Fruit fly (Drosophila melanogaster) whole organism, prepupa: Measurements from ENCODE around the gene CG10750.

Source experiments
- CG10631 ChIP-seq: fragments of 200-800 bp; sonication (Bioruptor generic); optimal IDR thresholded peaks from 2 replicates; lab custom pipeline; 2016; ENCODE audit warnings: missing biosample characterization, missing genetic modification characterization
- CG10669 ChIP-seq: fragments of 200-800 bp; sonication (Bioruptor generic); optimal IDR thresholded peaks from 3 replicates; lab custom pipeline; 2018; ENCODE audit warnings: missing biosample characterization, mild to moderate bottlenecking, missing genetic modification characterization, moderate library complexity
- CG11294 ChIP-seq: fragments of 200-800 bp; sonication (Bioruptor generic); IDR thresholded peaks from 2 replicates; pipeline ENCODE4 v1.3.6; 2022; ENCODE audit warnings: missing biosample characterization, missing genetic modification characterization
- CG11902 ChIP-seq: fragments of 200-800 bp; sonication (Bioruptor generic); optimal IDR thresholded peaks from 3 replicates; lab custom pipeline; 2016; ENCODE audit warnings: missing biosample characterization, missing genetic modification characterization
- CG15336 ChIP-seq: fragments of 200-800 bp; sonication (Bioruptor generic); IDR thresholded peaks from 2 replicates; pipeline ENCODE4 v1.3.6; 2022; ENCODE audit warnings: missing biosample characterization, missing genetic modification characterization
- CG1621 ChIP-seq: fragments of 200-800 bp; sonication (Bioruptor generic); optimal IDR thresholded peaks from 3 replicates; lab custom pipeline; 2018; ENCODE audit warnings: missing biosample characterization, mild to moderate bottlenecking, missing genetic modification characterization
- CG16779 ChIP-seq: fragments of 200-800 bp; sonication (Bioruptor generic); optimal IDR thresholded peaks from 3 replicates; lab custom pipeline; 2017; ENCODE audit warnings: missing biosample characterization, mild to moderate bottlenecking, missing genetic modification characterization
- CG3032 ChIP-seq: fragments of 200-800 bp; optimal IDR thresholded peaks from 2 replicates; lab custom pipeline; 2019; ENCODE audit warnings: missing biosample characterization, mild to moderate bottlenecking, missing genetic modification characterization, moderate library complexity
- CG32006 ChIP-seq: fragments of 200-800 bp; sonication (Bioruptor generic); optimal IDR thresholded peaks from 3 replicates; lab custom pipeline; 2017; ENCODE audit warnings: missing biosample characterization, mild to moderate bottlenecking, missing genetic modification characterization
- CG34406 ChIP-seq: fragments of 200-800 bp; sonication (Bioruptor generic); optimal IDR thresholded peaks from 3 replicates; lab custom pipeline; 2016; ENCODE audit warnings: missing biosample characterization, missing genetic modification characterization
- CG3919 ChIP-seq: fragments of 200-800 bp; sonication (Bioruptor generic); optimal IDR thresholded peaks from 3 replicates; lab custom pipeline; 2016; ENCODE audit warnings: missing biosample characterization, missing genetic modification characterization
- CG6163 ChIP-seq: fragments of 200-800 bp; sonication (Bioruptor generic); IDR thresholded peaks from 3 replicates; pipeline ENCODE4 v1.3.6; 2022; ENCODE audit warnings: missing biosample characterization, missing genetic modification characterization
- CG6276 ChIP-seq: fragments of 200-800 bp; sonication (Bioruptor generic); optimal IDR thresholded peaks from 2 replicates; lab custom pipeline; 2017; ENCODE audit warnings: missing biosample characterization, mild to moderate bottlenecking, missing genetic modification characterization
- CG6792 ChIP-seq: fragments of 200-800 bp; sonication (Bioruptor generic); optimal IDR thresholded peaks from 3 replicates; lab custom pipeline; 2016; ENCODE audit warnings: missing biosample characterization, missing genetic modification characterization
- CG6808 ChIP-seq: fragments of 200-800 bp; sonication (Bioruptor generic); optimal IDR thresholded peaks from 3 replicates; lab custom pipeline; 2017; ENCODE audit warnings: missing biosample characterization, missing genetic modification characterization, mild to moderate bottlenecking, moderate library complexity, missing genetic modification reagents
- CG7368 ChIP-seq: fragments of 200-800 bp; sonication (Bioruptor generic); optimal IDR thresholded peaks from 3 replicates; lab custom pipeline; 2016; ENCODE audit warnings: missing biosample characterization, missing genetic modification characterization
- CG8119 ChIP-seq: fragments of 200-800 bp; sonication (Bioruptor generic); IDR thresholded peaks from 3 replicates; pipeline ENCODE4 v1.3.6; 2022; ENCODE audit warnings: missing biosample characterization, missing genetic modification characterization
- CG8319 ChIP-seq: fragments of 200-800 bp; sonication (Bioruptor generic); optimal IDR thresholded peaks from 3 replicates; lab custom pipeline; 2016; ENCODE audit warnings: missing biosample characterization, missing genetic modification characterization
- CG8632 ChIP-seq: fragments of 200-800 bp; sonication (Bioruptor generic); optimal IDR thresholded peaks from 3 replicates; lab custom pipeline; 2016; ENCODE audit warnings: missing biosample characterization, missing genetic modification characterization
- Eip78C ChIP-seq: fragments of 200-800 bp; sonication (Bioruptor generic); peaks from one replicate; lab custom pipeline; 2016; ENCODE audit warnings: missing biosample characterization, missing genetic modification characterization
- Ets96B ChIP-seq: fragments of 200-800 bp; optimal IDR thresholded peaks from 2 replicates; lab custom pipeline; 2019; ENCODE audit warnings: missing biosample characterization, mild to moderate bottlenecking, missing genetic modification characterization, moderate library complexity
- Gug ChIP-seq: fragments of 200-800 bp; sonication (Bioruptor generic); IDR thresholded peaks from 2 replicates; pipeline ENCODE4 v1.3.6; 2022; ENCODE audit warnings: missing biosample characterization, missing genetic modification characterization
- Hr38 ChIP-seq: sonication (Bioruptor generic); optimal IDR thresholded peaks from 2 replicates; lab custom pipeline; 2016; ENCODE audit warnings: missing biosample characterization, missing genetic modification characterization
- Hr4 ChIP-seq: fragments of 200-800 bp; sonication (Bioruptor generic); optimal IDR thresholded peaks from 3 replicates; lab custom pipeline; 2016; ENCODE audit warnings: missing biosample characterization, missing genetic modification characterization
- Lpt ChIP-seq: fragments of 200-800 bp; sonication (Bioruptor generic); optimal IDR thresholded peaks from 3 replicates; lab custom pipeline; 2016; ENCODE audit warnings: missing biosample characterization, missing genetic modification characterization
- Met ChIP-seq: fragments of 200-800 bp; sonication (Bioruptor generic); optimal IDR thresholded peaks from 3 replicates; lab custom pipeline; 2016; ENCODE audit warnings: missing biosample characterization, missing genetic modification characterization
- OdsH ChIP-seq: fragments of 200-800 bp; sonication (Bioruptor generic); optimal IDR thresholded peaks from 3 replicates; lab custom pipeline; 2016; ENCODE audit warnings: missing biosample characterization, missing genetic modification characterization
- Smox ChIP-seq: fragments of 200-800 bp; sonication (Bioruptor generic); optimal IDR thresholded peaks from 3 replicates; lab custom pipeline; 2016; ENCODE audit warnings: missing biosample characterization, missing genetic modification characterization
- Sox102F ChIP-seq: fragments of 200-800 bp; sonication (Bioruptor generic); optimal IDR thresholded peaks from 2 replicates; lab custom pipeline; 2016; ENCODE audit warnings: missing biosample characterization, mild to moderate bottlenecking, missing genetic modification characterization
- Sox14 ChIP-seq: fragments of 200-800 bp; sonication (Bioruptor generic); optimal IDR thresholded peaks from 3 replicates; lab custom pipeline; 2016; ENCODE audit warnings: missing biosample characterization, missing genetic modification characterization
- Sox15 ChIP-seq: fragments of 200-800 bp; sonication (Bioruptor generic); optimal IDR thresholded peaks from 3 replicates; lab custom pipeline; 2016; ENCODE audit warnings: missing biosample characterization, missing genetic modification characterization
- achi ChIP-seq: fragments of 200-800 bp; sonication (Bioruptor generic); optimal IDR thresholded peaks from 3 replicates; lab custom pipeline; 2016; ENCODE audit warnings: missing biosample characterization, missing genetic modification characterization
- acj6 ChIP-seq: fragments of 200-800 bp; sonication (Bioruptor generic); optimal IDR thresholded peaks from 3 replicates; lab custom pipeline; 2016; ENCODE audit warnings: missing biosample characterization, missing genetic modification characterization
- cyc ChIP-seq: fragments of 200-800 bp; sonication (Bioruptor generic); optimal IDR thresholded peaks from 3 replicates; lab custom pipeline; 2016; ENCODE audit warnings: missing biosample characterization, missing genetic modification characterization
- dac ChIP-seq: fragments of 200-800 bp; sonication (Bioruptor generic); optimal IDR thresholded peaks from 2 replicates; lab custom pipeline; 2017; ENCODE audit warnings: missing biosample characterization, mild to moderate bottlenecking, missing genetic modification characterization
- dsx ChIP-seq: fragments of 200-800 bp; optimal IDR thresholded peaks from 3 replicates; lab custom pipeline; 2019; ENCODE audit warnings: missing biosample characterization, mild to moderate bottlenecking, missing genetic modification characterization, moderate library complexity; ENCODE audit not compliant: poor library complexity, severe bottlenecking
- esn ChIP-seq: fragments of 200-800 bp; sonication (Bioruptor generic); optimal IDR thresholded peaks from 2 replicates; lab custom pipeline; 2016; ENCODE audit warnings: missing biosample characterization, mild to moderate bottlenecking, missing genetic modification characterization, moderate library complexity
- fd85E ChIP-seq: fragments of 200-800 bp; sonication (Bioruptor generic); optimal IDR thresholded peaks from 3 replicates; lab custom pipeline; 2016; ENCODE audit warnings: missing biosample characterization, missing genetic modification characterization
- fkh ChIP-seq: fragments of 200-800 bp; sonication (Bioruptor generic); optimal IDR thresholded peaks from 3 replicates; lab custom pipeline; 2017; ENCODE audit warnings: missing biosample characterization, mild to moderate bottlenecking, missing genetic modification characterization, moderate library complexity
- lz ChIP-seq: fragments of 200-800 bp; sonication (Bioruptor generic); optimal IDR thresholded peaks from 3 replicates; lab custom pipeline; 2016; ENCODE audit warnings: missing biosample characterization, missing genetic modification characterization
- pdm3 ChIP-seq: fragments of 200-800 bp; sonication (Bioruptor generic); optimal IDR thresholded peaks from 3 replicates; lab custom pipeline; 2016; ENCODE audit warnings: missing biosample characterization, missing genetic modification characterization
- spab ChIP-seq: fragments of 200-800 bp; sonication (Bioruptor generic); optimal IDR thresholded peaks from 2 replicates; lab custom pipeline; 2017; ENCODE audit warnings: missing biosample characterization, mild to moderate bottlenecking, missing genetic modification characterization, missing genetic modification reagents
- svp ChIP-seq: fragments of 200-800 bp; sonication (Bioruptor generic); peaks from one replicate; lab custom pipeline; 2016; ENCODE audit warnings: missing biosample characterization, missing genetic modification characterization
- topi ChIP-seq: fragments of 200-800 bp; sonication (Bioruptor generic); optimal IDR thresholded peaks from 3 replicates; lab custom pipeline; 2016; ENCODE audit warnings: missing biosample characterization, missing genetic modification characterization
- vri ChIP-seq: fragments of 200-800 bp; sonication (Bioruptor generic); optimal IDR thresholded peaks from 3 replicates; lab custom pipeline; 2016; ENCODE audit warnings: missing biosample characterization, mild to moderate bottlenecking, missing genetic modification characterization

CG10750 gene

DNA sequence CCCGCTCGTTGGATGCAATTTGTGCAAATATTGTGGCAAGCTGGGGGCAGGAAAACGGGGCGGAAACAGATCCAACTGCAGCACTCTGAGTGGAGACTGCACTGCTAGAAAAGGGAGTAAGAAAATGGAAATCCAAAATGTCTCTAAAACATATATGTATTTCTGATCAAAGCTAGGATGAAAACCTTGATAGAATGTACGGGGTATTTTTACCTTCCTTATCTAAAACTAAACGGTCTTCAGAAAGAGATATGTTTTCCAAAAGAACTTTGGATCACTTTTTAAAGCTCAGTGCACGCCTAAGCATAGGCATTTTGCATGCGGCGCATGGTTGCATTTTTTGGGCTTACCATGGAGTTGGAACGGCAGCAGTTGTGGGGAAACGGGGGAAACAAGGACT, 46.0 kb upstream of the CG10750 start (continued):
- TF ChIP-seq CG32006 (GFP tag; lab: Kevin White, UChicago), result peak; percentile 43
- peak; percentile 37 for TF ChIP-seq CG10669
- TF ChIP-seq CG6792 (GFP tag; lab: Kevin White, UChicago), result peak; percentile 6
- TF ChIP-seq CG6276 (GFP tag; lab: Kevin White, UChicago), result no peak
- no peak for TF ChIP-seq CG16779 (tag; lab: Kevin White, UChicago)
- TF ChIP-seq fd85E, result no peak
- no peak for TF ChIP-seq CG11294 (GFP tag; lab: Robert Waterston, UW)
- TF ChIP-seq vri (GFP tag; lab: Kevin White, UChicago), result no peak
- TF ChIP-seq CG10631 (GFP tag; lab: Kevin White, UChicago), result peak; percentile 37
- 0 out of 3 replicates have a peak, but pooled peaks have one; percentile 34 for TF ChIP-seq CG8119
- TF ChIP-seq CG6808 (GFP tag; lab: Kevin White, UChicago), result no peak
- peak; percentile 37 for TF ChIP-seq svp (GFP tag; lab: Kevin White, UChicago)
- peak; percentile 25 for TF ChIP-seq achi

DNA sequence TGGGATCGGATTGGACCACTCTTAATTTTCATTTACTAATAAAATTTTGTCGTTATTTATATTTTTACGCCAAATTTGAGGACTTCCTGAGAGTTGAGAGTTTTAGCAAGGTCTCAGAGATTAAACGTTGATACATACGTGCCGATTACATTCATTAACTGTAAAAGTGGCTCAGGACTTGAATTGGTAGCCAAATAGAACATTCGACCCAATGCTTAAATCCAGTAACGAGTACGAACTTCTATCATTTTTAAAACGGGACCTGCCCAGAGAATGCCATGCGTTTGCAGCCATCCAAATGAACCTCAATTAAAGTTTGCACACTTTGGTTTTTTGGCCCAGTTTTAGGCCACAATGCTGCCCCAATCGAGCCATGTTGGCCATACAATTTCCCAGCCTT, 37.9 kb upstream of the CG10750 start, which contains the start of gene CG31797:
CG31797 (minus strand) TSS at position 101 of the 400 bp plus-strand sequence.
- no peak for TF ChIP-seq CG16779 (tag; lab: Kevin White, UChicago)
- TF ChIP-seq CG6163, result no peak
- no peak for TF ChIP-seq Met (GFP tag; lab: Kevin White, UChicago)
- TF ChIP-seq CG32006 (GFP tag; lab: Kevin White, UChicago), result no peak
- TF ChIP-seq CG6276 (GFP tag; lab: Kevin White, UChicago), result no peak
- no peak for TF ChIP-seq dsx (GFP tag; lab: Kevin White, UChicago)
- TF ChIP-seq CG15336 (GFP tag; lab: Robert Waterston, UW), result no peak
- TF ChIP-seq fd85E, result no peak

DNA sequence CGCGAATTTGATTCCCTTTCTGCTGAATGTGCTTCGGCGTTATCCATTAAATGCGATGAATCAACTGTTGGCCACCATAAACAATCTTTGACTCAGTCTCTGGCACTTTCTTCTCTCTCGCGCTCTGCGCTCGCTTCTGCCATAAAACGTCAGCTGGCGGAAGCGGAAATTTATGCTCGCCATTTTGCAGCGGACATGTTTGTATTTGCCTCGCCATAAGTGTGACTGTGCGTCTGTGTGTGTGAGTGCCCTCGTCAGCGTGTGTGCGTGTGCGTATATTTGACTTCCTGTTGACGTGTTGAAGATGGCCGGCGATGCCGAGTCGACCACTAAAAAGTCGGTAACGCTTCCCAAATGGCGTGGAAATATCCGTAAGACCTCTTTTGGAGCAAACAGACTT, 36.5 kb upstream of the CG10750 start:
- TF ChIP-seq Sox14 (GFP tag; lab: Kevin White, UChicago) (no peak), CG3919 (GFP tag; lab: Kevin White, UChicago) (no peak), Sox102F (GFP tag; lab: Kevin White, UChicago) (no peak), Lpt (GFP tag; lab: Kevin White, UChicago) (no peak), pdm3 (GFP tag; lab: Kevin White, UChicago) (no peak), CG1621 (no peak), CG3032 (tag; lab: Kevin White, UChicago) (no peak), Gug (GFP tag; lab: Robert Waterston, UW) (no peak), Sox15 (GFP tag; lab: Kevin White, UChicago) (no peak), CG16779 (tag; lab: Kevin White, UChicago) (no peak), Hr38 (GFP tag; lab: Kevin White, UChicago) (no peak), CG11902 (no peak), dac (GFP tag; lab: Kevin White, UChicago) (no peak), CG11294 (GFP tag; lab: Robert Waterston, UW) (no peak)

DNA sequence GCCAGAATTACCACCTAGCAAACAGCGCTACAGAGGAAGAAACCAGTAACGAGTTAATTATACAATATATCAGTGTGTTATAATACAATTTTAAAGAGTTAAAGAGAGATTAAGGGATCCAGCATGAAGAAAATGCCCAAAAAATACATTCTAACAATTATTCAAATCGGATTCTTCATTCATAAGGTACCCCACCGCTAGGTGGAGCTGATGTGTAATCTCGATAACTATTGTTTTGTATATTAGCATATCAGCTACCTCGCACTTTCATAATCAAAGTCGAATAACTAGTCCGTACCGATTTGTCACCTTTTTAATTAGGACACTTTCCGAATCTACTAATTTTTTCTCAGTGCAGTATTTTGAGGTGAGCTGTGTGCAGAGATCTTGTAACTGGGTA, 29.4 kb upstream of the CG10750 start:
- TF ChIP-seq Sox14 (GFP tag; lab: Kevin White, UChicago) (peak; percentile 15), CG3919 (GFP tag; lab: Kevin White, UChicago) (peak; percentile 15), dsx (GFP tag; lab: Kevin White, UChicago) (peak; percentile 12), CG34406 (no peak), acj6 (GFP tag; lab: Kevin White, UChicago) (no peak), Hr4 (GFP tag; lab: Kevin White, UChicago) (no peak), esn (GFP tag; lab: Kevin White, UChicago) (no peak), Smox (GFP tag; lab: Kevin White, UChicago) (no peak), cyc (GFP tag; lab: Kevin White, UChicago) (no peak), Eip78C (GFP tag; lab: Kevin White, UChicago) (peak; percentile 81), Lpt (GFP tag; lab: Kevin White, UChicago) (no peak), CG10669 (no peak), topi (GFP tag; lab: Kevin White, UChicago) (peak; percentile 9), CG1621 (no peak), pdm3 (GFP tag; lab: Kevin White, UChicago) (peak; percentile 15), Ets96B (tag; lab: Kevin White, UChicago) (peak; percentile 34), CG11902 (no peak), spab (no peak), CG8632 (peak; percentile 3), vri (GFP tag; lab: Kevin White, UChicago) (no peak), Hr38 (GFP tag; lab: Kevin White, UChicago) (no peak), fd85E (no peak), fkh (GFP tag; lab: Kevin White, UChicago) (no peak), CG8319 (GFP tag; lab: Kevin White, UChicago) (no peak), lz (GFP tag; lab: Kevin White, UChicago) (no peak), CG6163 (no peak), Met (GFP tag; lab: Kevin White, UChicago) (peak; percentile 52), CG7368 (no peak), OdsH (GFP tag; lab: Kevin White, UChicago) (peak; percentile 11)
